Worm (Caenorhabditis elegans) whole organism, mixed stage, embryonic: ENCODE measurements around the gene C18H9.1.

ENCODE experiments used
- lsy-2 ChIP-seq: fragments of 150-350 bp; optimal IDR thresholded peaks from 2 replicates; lab custom pipeline; 2014; ENCODE audit warnings: missing biosample characterization, missing genetic modification characterization
- snpc-4 ChIP-seq: fragments of 150-350 bp; optimal IDR thresholded peaks from 2 replicates; lab custom pipeline; 2014; ENCODE audit warnings: missing biosample characterization, missing genetic modification characterization

DNA sequence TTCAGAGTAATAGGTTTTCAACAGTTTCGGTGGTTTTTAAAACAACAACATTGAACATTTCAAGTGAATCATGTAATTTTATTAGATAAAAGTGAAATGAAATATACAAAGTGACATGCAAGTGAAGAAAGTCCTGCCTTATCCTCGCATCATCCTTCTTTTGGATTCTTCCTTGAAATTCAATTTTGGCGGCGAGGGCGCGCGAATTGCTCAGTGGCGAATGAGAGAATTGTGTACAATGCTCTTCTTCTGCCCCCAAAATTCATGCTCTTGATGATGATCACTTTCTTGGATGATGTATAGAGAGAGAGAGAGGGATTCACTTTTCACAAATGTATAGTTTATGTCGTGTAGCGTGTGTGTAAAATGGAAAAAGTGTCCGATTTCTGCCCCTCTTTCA lies 10.8 kb downstream of the C18H9.1 start:
- TF ChIP-seq lsy-2 (no peak), snpc-4 (no peak)
